Worm (Caenorhabditis elegans) whole organism, young adult: Measurements from ENCODE around the gene lpr-6.

Experiments
- Y79H2A.3 ChIP-seq: fragments of 200-800 bp; sonication (Bioruptor generic); conservative IDR thresholded peaks from 2 replicates; pipeline ENCODE4 v1.3.6; 2022; ENCODE audit warnings: missing genetic modification reagents, missing genetic modification characterization, missing compliant biosample characterization
- ceh-40 ChIP-seq: fragments of 200-800 bp; sonication (Bioruptor generic); IDR thresholded peaks from 2 replicates; pipeline ENCODE4 v1.3.6; 2022; ENCODE audit warnings: missing genetic modification characterization, missing compliant biosample characterization
- him-1 ChIP-seq: sonication (generic microtip); optimal IDR thresholded peaks from 2 replicates; lab custom pipeline; 2016; ENCODE audit warnings: missing genotype, missing genetic modification reagents, missing genetic modification characterization, missing compliant biosample characterization
- nfyb-1 ChIP-seq: fragments of 200-800 bp; sonication (Bioruptor generic); IDR thresholded peaks from 2 replicates; pipeline ENCODE4 v1.3.6; 2022; ENCODE audit warnings: missing genetic modification reagents, missing genetic modification characterization, missing compliant biosample characterization
- snpc-4 ChIP-seq, 5 experiments: fragments of 150-350 bp in 1 of 5; sonication (generic microtip) in 4 of 5; optimal IDR thresholded peaks; 2 replicates each; lab custom pipeline; 2014 to 2018; ENCODE audit warnings: missing genetic modification characterization in 5 of 5, missing biosample characterization in 3 of 5, antibody characterized with exemption in 2 of 5, mild to moderate bottlenecking in 2 of 5, missing compliant biosample characterization in 2 of 5, missing genotype in 2 of 5, moderate library complexity in 2 of 5, missing genetic modification reagents in 1 of 5
- ztf-22 ChIP-seq: fragments of 200-800 bp; sonication (Bioruptor generic); optimal IDR thresholded peaks from 2 replicates; lab custom pipeline; 2018; ENCODE audit warnings: mild to moderate bottlenecking, missing genetic modification characterization, moderate library complexity, missing compliant biosample characterization

DNA sequence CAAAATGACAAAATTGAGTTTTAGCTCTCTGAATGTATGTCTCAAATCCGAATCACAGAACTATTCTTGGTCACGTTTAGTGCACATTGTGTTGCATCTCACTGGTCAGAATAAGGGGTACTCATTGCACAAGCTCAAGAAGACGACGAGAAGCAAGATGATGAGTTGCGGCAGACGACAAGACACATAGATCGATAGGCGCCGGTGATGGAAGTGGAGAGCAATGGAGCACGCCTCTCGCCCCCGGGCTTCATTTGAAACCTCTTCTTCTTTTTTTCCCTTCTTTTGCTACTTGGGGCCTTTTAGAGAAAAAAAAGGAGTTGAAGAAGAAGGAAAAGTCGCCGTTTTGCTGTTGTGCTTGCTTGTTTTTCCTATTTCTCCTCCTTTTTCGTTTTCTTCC, 8.5 kb downstream of the lpr-6 start, which contains the start of gene apt-9:
- TF ChIP-seq ztf-22 (GFP tag; lab: Kevin White, UChicago) (no peak), Y79H2A.3 (GFP tag; lab: Robert Waterston, UW) (no peak), nfyb-1 (GFP tag; lab: Robert Waterston, UW) (no peak), him-1 (tag; lab: Kevin White, UChicago) (no peak), ceh-40 (GFP tag; lab: Robert Waterston, UW) (no peak), snpc-4 (GFP tag; optimal IDR thresholded peaks at IDR 0.05; lab: Kevin White, UChicago) (no peak), snpc-4 (tag; optimal IDR thresholded peaks at IDR 0.05; lab: Kevin White, UChicago) (no peak)
